Worm (Caenorhabditis elegans): Measurements from ENCODE around the gene K02E11.7.

ce11 chrV:14248654-14249053, 5.5 kb downstream of the K02E11.7 start, which contains the start of gene K02E11.6:
- TF ChIP-seq nhr-77 (tag; optimal IDR thresholded peaks at IDR 0.05): no peak
- TF ChIP-seq ceh-82 (tag; optimal IDR thresholded peaks at IDR 0.05): no peak
- no peak for TF ChIP-seq snpc-4 (tag; optimal IDR thresholded peaks at IDR 0.05)
- TF ChIP-seq egl-27 (tag; optimal IDR thresholded peaks at IDR 0.05): no peak
- no peak for TF ChIP-seq fkh-10 (GFP tag; optimal IDR thresholded peaks at IDR 0.05)
- no peak for TF ChIP-seq fos-1 (tag; optimal IDR thresholded peaks at IDR 0.05)
- no peak for TF ChIP-seq nhr-76 (tag; optimal IDR thresholded peaks at IDR 0.05)
- TF ChIP-seq skn-1 (tag; optimal IDR thresholded peaks at IDR 0.05): no peak
- no peak for TF ChIP-seq lin-39 (tag; optimal IDR thresholded peaks at IDR 0.05)
- no peak for TF ChIP-seq unc-62 (GFP tag; optimal IDR thresholded peaks at IDR 0.05)
- TF ChIP-seq fkh-2 (tag; optimal IDR thresholded peaks at IDR 0.05): no peak
- TF ChIP-seq ama-1 (optimal IDR thresholded peaks at IDR 0.05): no peak
